Fruit fly (Drosophila melanogaster) whole organism, embryonic: ENCODE data around the gene CG12054.

Experiments used
- B-H2 ChIP-seq: fragments of 200-800 bp; sonication (Bioruptor generic); optimal IDR thresholded peaks from 2 replicates; lab custom pipeline; 2018; ENCODE audit warnings: missing biosample characterization, mild to moderate bottlenecking, missing genetic modification characterization
- BEAF-32 ChIP-seq: fragments of 200-800 bp; sonication (Bioruptor generic); optimal IDR thresholded peaks from 3 replicates; lab custom pipeline; 2017; ENCODE audit warnings: missing biosample characterization, missing genetic modification characterization, mild to moderate bottlenecking, moderate library complexity, missing genetic modification reagents
- Bteb2 ChIP-seq: fragments of 200-800 bp; sonication (Bioruptor generic); optimal IDR thresholded peaks from 2 replicates; lab custom pipeline; 2016; ENCODE audit warnings: missing biosample characterization, missing genetic modification characterization
- CG10462 ChIP-seq: fragments of 200-800 bp; sonication (Bioruptor generic); optimal IDR thresholded peaks from 2 replicates; lab custom pipeline; 2016; ENCODE audit warnings: missing biosample characterization, missing genetic modification characterization
- CG10565 ChIP-seq: fragments of 200-800 bp; sonication (Bioruptor generic); optimal IDR thresholded peaks from 3 replicates; lab custom pipeline; 2016; ENCODE audit warnings: missing biosample characterization, mild to moderate bottlenecking, missing genetic modification characterization
- CG11093 ChIP-seq: fragments of 200-800 bp; sonication (Bioruptor generic); IDR thresholded peaks from 3 replicates; pipeline ENCODE4 v1.3.6; 2022; ENCODE audit warnings: missing biosample characterization, missing genetic modification characterization
- CG11723 ChIP-seq: fragments of 200-800 bp; sonication (Bioruptor generic); optimal IDR thresholded peaks from 2 replicates; lab custom pipeline; 2017; ENCODE audit warnings: missing biosample characterization, mild to moderate bottlenecking, missing genetic modification characterization
- CG13287 ChIP-seq: fragments of 200-800 bp; sonication (Bioruptor generic); IDR thresholded peaks from 2 replicates; pipeline ENCODE4 v1.3.6; 2022; ENCODE audit warnings: missing biosample characterization, missing genetic modification characterization; ENCODE audit not compliant: partially characterized antibody
- CG14860 ChIP-seq: fragments of 200-800 bp; sonication (Bioruptor generic); IDR thresholded peaks from 3 replicates; pipeline ENCODE4 v1.3.6; 2022; ENCODE audit warnings: missing biosample characterization, missing genetic modification characterization; ENCODE audit not compliant: partially characterized antibody
- CG15696 ChIP-seq: fragments of 200-800 bp; sonication (Bioruptor generic); optimal IDR thresholded peaks from 2 replicates; lab custom pipeline; 2019; ENCODE audit warnings: missing biosample characterization, mild to moderate bottlenecking, missing genetic modification characterization, moderate library complexity
- CG17912 ChIP-seq: fragments of 200-800 bp; sonication (Bioruptor generic); optimal IDR thresholded peaks from 2 replicates; lab custom pipeline; 2018; ENCODE audit warnings: missing biosample characterization, mild to moderate bottlenecking, missing genetic modification characterization
- CG1792 ChIP-seq: fragments of 200-800 bp; sonication (Bioruptor generic); optimal IDR thresholded peaks from 2 replicates; lab custom pipeline; 2016; ENCODE audit warnings: missing biosample characterization, missing genetic modification characterization
- CG18599 ChIP-seq: fragments of 200-800 bp; sonication (Bioruptor generic); optimal IDR thresholded peaks from 3 replicates; lab custom pipeline; 2017; ENCODE audit warnings: missing biosample characterization, missing genetic modification characterization, mild to moderate bottlenecking, moderate library complexity, missing genetic modification reagents
- CG2678 ChIP-seq: fragments of 200-800 bp; sonication (Bioruptor generic); optimal IDR thresholded peaks from 3 replicates; lab custom pipeline; 2019; ENCODE audit warnings: missing biosample characterization, mild to moderate bottlenecking, missing genetic modification characterization, moderate library complexity
- CG30431 ChIP-seq: fragments of 200-800 bp; sonication (Bioruptor generic); optimal IDR thresholded peaks from 2 replicates; lab custom pipeline; 2017; ENCODE audit warnings: missing biosample characterization, missing genetic modification characterization
- CG3407 ChIP-seq: fragments of 200-800 bp; sonication (Bioruptor generic); optimal IDR thresholded peaks from 2 replicates; lab custom pipeline; 2018; ENCODE audit warnings: missing biosample characterization, mild to moderate bottlenecking, missing genetic modification characterization
- CG3838 ChIP-seq: fragments of 200-800 bp; sonication (Bioruptor generic); optimal IDR thresholded peaks from 3 replicates; lab custom pipeline; 2016; ENCODE audit warnings: missing biosample characterization, missing genetic modification characterization
- CG4282 ChIP-seq: fragments of 200-800 bp; sonication (Bioruptor generic); optimal IDR thresholded peaks from 2 replicates; lab custom pipeline; 2016; ENCODE audit warnings: missing biosample characterization, missing genetic modification characterization
- CG4360 ChIP-seq: fragments of 200-800 bp; sonication (Bioruptor generic); IDR thresholded peaks from 2 replicates; pipeline ENCODE4 v1.3.6; 2022; ENCODE audit warnings: missing biosample characterization, missing genetic modification characterization
- CG6272 ChIP-seq: fragments of 200-800 bp; sonication (Bioruptor generic); IDR thresholded peaks from 2 replicates; pipeline ENCODE4 v1.3.6; 2022; ENCODE audit warnings: missing biosample characterization, missing genetic modification characterization
- CG7786 ChIP-seq: fragments of 200-800 bp; sonication (Bioruptor generic); optimal IDR thresholded peaks from 2 replicates; lab custom pipeline; 2016; ENCODE audit warnings: missing biosample characterization, missing genetic modification characterization
- CG8765 ChIP-seq: fragments of 200-800 bp; sonication (Bioruptor generic); IDR thresholded peaks from 2 replicates; pipeline ENCODE4 v1.3.6; 2022; ENCODE audit warnings: missing biosample characterization, missing genetic modification characterization
- CG9215 ChIP-seq: fragments of 200-800 bp; sonication (Bioruptor generic); IDR thresholded peaks from 2 replicates; pipeline ENCODE4 v1.3.6; 2022; ENCODE audit warnings: missing biosample characterization, missing genetic modification characterization
- CG9797 ChIP-seq: fragments of 200-800 bp; sonication (Bioruptor generic); optimal IDR thresholded peaks from 3 replicates; lab custom pipeline; 2018; ENCODE audit warnings: missing biosample characterization, mild to moderate bottlenecking, missing genetic modification characterization
- CG9932 ChIP-seq: fragments of 200-800 bp; sonication (Bioruptor generic); IDR thresholded peaks from 2 replicates; pipeline ENCODE4 v1.3.6; 2022; ENCODE audit warnings: missing biosample characterization, missing genetic modification characterization
- Dad ChIP-seq: fragments of 200-800 bp; sonication (Bioruptor generic); optimal IDR thresholded peaks from 3 replicates; lab custom pipeline; 2016; ENCODE audit warnings: missing biosample characterization, missing genetic modification characterization
- Dip3 ChIP-seq: fragments of 200-800 bp; sonication (Bioruptor generic); optimal IDR thresholded peaks from 3 replicates; lab custom pipeline; 2016; ENCODE audit warnings: missing biosample characterization, missing genetic modification characterization
- Dll ChIP-seq: fragments of 200-800 bp; sonication (Bioruptor generic); IDR thresholded peaks from 4 replicates; pipeline ENCODE4 v1.3.6; 2022; ENCODE audit warnings: missing biosample characterization, missing genetic modification characterization; ENCODE audit not compliant: partially characterized antibody
- Eip74EF ChIP-seq, 2 experiments: fragments of 200-800 bp in 1 of 2; fragments of >200 bp in 1 of 2; sonication (Bioruptor generic) in 1 of 2; optimal IDR thresholded peaks; 2 replicates each; lab custom pipeline; 2017 to 2019; ENCODE audit warnings: missing biosample characterization in 2 of 2, missing genetic modification characterization in 2 of 2, mild to moderate bottlenecking in 1 of 2, moderate library complexity in 1 of 2
- MESR4 ChIP-seq: fragments of 200-800 bp; sonication (Bioruptor generic); optimal IDR thresholded peaks from 2 replicates; lab custom pipeline; 2018; ENCODE audit warnings: missing biosample characterization, mild to moderate bottlenecking, missing genetic modification characterization, moderate library complexity
- Myb ChIP-seq: fragments of 200-800 bp; sonication (Bioruptor generic); optimal IDR thresholded peaks from 2 replicates; lab custom pipeline; 2016; ENCODE audit warnings: missing biosample characterization, missing genetic modification characterization
- NC2α ChIP-seq: fragments of 200-800 bp; sonication (Bioruptor generic); optimal IDR thresholded peaks from 2 replicates; lab custom pipeline; 2016; ENCODE audit warnings: missing biosample characterization, missing genetic modification characterization
- Nf-YB ChIP-seq: fragments of 200-800 bp; sonication (Bioruptor generic); optimal IDR thresholded peaks from 3 replicates; lab custom pipeline; 2019; ENCODE audit warnings: missing biosample characterization, mild to moderate bottlenecking, missing genetic modification characterization, moderate library complexity
- Usf ChIP-seq: fragments of 200-800 bp; sonication (Bioruptor generic); optimal IDR thresholded peaks from 2 replicates; lab custom pipeline; 2017; ENCODE audit warnings: missing genotype, missing biosample characterization, missing genetic modification characterization
- bigmax ChIP-seq: fragments of 200-800 bp; sonication (Bioruptor generic); optimal IDR thresholded peaks from 2 replicates; lab custom pipeline; 2018; ENCODE audit warnings: missing biosample characterization, mild to moderate bottlenecking, missing genetic modification characterization
- chn ChIP-seq: fragments of 200-800 bp; sonication (Bioruptor generic); optimal IDR thresholded peaks from 2 replicates; lab custom pipeline; 2016; ENCODE audit warnings: missing biosample characterization, missing genetic modification characterization
- dmrt11E ChIP-seq: fragments of 200-800 bp; sonication (Bioruptor generic); optimal IDR thresholded peaks from 3 replicates; lab custom pipeline; 2018; ENCODE audit warnings: missing biosample characterization, mild to moderate bottlenecking, missing genetic modification characterization, moderate library complexity
- exex ChIP-seq: fragments of 200-800 bp; sonication (Bioruptor generic); optimal IDR thresholded peaks from 4 replicates; lab custom pipeline; 2018; ENCODE audit warnings: missing biosample characterization, mild to moderate bottlenecking, missing genetic modification characterization, moderate library complexity
- gfzf ChIP-seq: fragments of 200-800 bp; sonication (Bioruptor generic); optimal IDR thresholded peaks from 2 replicates; lab custom pipeline; 2016; ENCODE audit warnings: missing biosample characterization, mild to moderate bottlenecking, missing genetic modification characterization, moderate library complexity
- knrl ChIP-seq: fragments of 200-800 bp; sonication (Bioruptor generic); IDR thresholded peaks from 3 replicates; pipeline ENCODE4 v1.3.6; 2022; ENCODE audit warnings: missing biosample characterization, missing genetic modification characterization; ENCODE audit not compliant: partially characterized antibody
- lov ChIP-seq, 2 experiments: fragments of 200-800 bp in 1 of 2; fragments of >200 bp in 1 of 2; sonication (Bioruptor generic) in 1 of 2; IDR thresholded peaks in 1 of 2; optimal IDR thresholded peaks in 1 of 2; 2 replicates in 1 of 2; 3 replicates in 1 of 2; pipeline versions ENCODE4 v1.3.6 to Lab custom; 2017 to 2022; ENCODE audit warnings: missing biosample characterization in 1 of 2, missing genetic modification characterization in 1 of 2
- seq ChIP-seq: fragments of 200-800 bp; sonication (Bioruptor generic); IDR thresholded peaks from 2 replicates; pipeline ENCODE4 v1.3.6; 2022; ENCODE audit warnings: missing biosample characterization, missing genetic modification characterization
- shn ChIP-seq: fragments of 200-800 bp; sonication (Bioruptor generic); optimal IDR thresholded peaks from 3 replicates; lab custom pipeline; 2016; ENCODE audit warnings: missing biosample characterization, missing genetic modification characterization
- sqz ChIP-seq: fragments of 200-800 bp; sonication (Bioruptor generic); optimal IDR thresholded peaks from 3 replicates; lab custom pipeline; 2018; ENCODE audit warnings: missing biosample characterization, mild to moderate bottlenecking, missing genetic modification characterization
- tx ChIP-seq: fragments of 200-800 bp; sonication (Bioruptor generic); optimal IDR thresholded peaks from 2 replicates; lab custom pipeline; 2016; ENCODE audit warnings: missing biosample characterization, missing genetic modification characterization
- wdn ChIP-seq: fragments of 200-800 bp; sonication (Bioruptor generic); IDR thresholded peaks from 2 replicates; pipeline ENCODE4 v1.3.6; 2022; ENCODE audit warnings: missing biosample characterization, missing genetic modification characterization
- zen2 ChIP-seq: fragments of 200-800 bp; sonication (Bioruptor generic); IDR thresholded peaks from 3 replicates; pipeline ENCODE4 v1.3.6; 2022; ENCODE audit warnings: missing biosample characterization, missing genetic modification characterization; ENCODE audit not compliant: partially characterized antibody

CG12054 gene

dm6 chr3R:31252093-31252962 lies 31.8 kb downstream of the CG12054 start, which contains the start of the genes qless and mRpL32 (continued):
- TF ChIP-seq knrl (peak; percentile 81), CG3838 (GFP tag; lab: Kevin White, UChicago) (no peak), CG10565 (GFP tag; lab: Kevin White, UChicago) (peak; percentile 20), CG17912 (GFP tag; lab: Kevin White, UChicago) (no peak), gfzf (GFP tag; lab: Kevin White, UChicago) (peak; percentile 49), BEAF-32 (peak; percentile 82), NC2α (GFP tag; lab: Kevin White, UChicago) (no peak), seq (no peak), Nf-YB (no peak), tx (peak; percentile 36), Dip3 (GFP tag; lab: Kevin White, UChicago) (peak; percentile 19), CG4282 (GFP tag; lab: Kevin White, UChicago) (no peak), CG9932 (GFP tag; lab: Robert Waterston, UW) (peak; percentile 65), CG6272 (GFP tag; lab: Robert Waterston, UW) (peak; percentile 79), CG9215 (GFP tag; lab: Robert Waterston, UW) (peak; percentile 74), Dad (GFP tag; lab: Kevin White, UChicago) (peak; percentile 89), sqz (GFP tag; lab: Kevin White, UChicago) (no peak), CG3407 (GFP tag; lab: Kevin White, UChicago) (no peak), bigmax (GFP tag; lab: Kevin White, UChicago) (no peak), chn (peak; percentile 36), CG18599 (GFP tag; lab: Kevin White, UChicago) (peak; percentile 55), CG10462 (GFP tag; lab: Kevin White, UChicago) (no peak), lov (optimal IDR thresholded peaks at IDR 0.05; lab: Kevin White, UChicago) (no peak), lov (GFP tag; IDR thresholded peaks at IDR 0.05; lab: Robert Waterston, UW) (peak; percentile 82), dmrt11E (no peak), CG14860 (peak; percentile 55; the same call in 2 of the 3 replicates), CG30431 (GFP tag; lab: Kevin White, UChicago) (no peak), exex (no peak), CG13287 (GFP tag; lab: Robert Waterston, UW) (peak; percentile 93), Usf (GFP tag; lab: Kevin White, UChicago) (no peak), B-H2 (GFP tag; lab: Kevin White, UChicago) (peak; percentile 30), Eip74EF (GFP tag; optimal IDR thresholded peaks at IDR 0.05; lab: Kevin White, UChicago) (no peak), CG11723 (GFP tag; lab: Kevin White, UChicago) (no peak), CG1792 (GFP tag; lab: Kevin White, UChicago) (peak; percentile 74), CG7786 (GFP tag; lab: Kevin White, UChicago) (no peak), CG4360 (peak; percentile 47), Myb (GFP tag; lab: Kevin White, UChicago) (no peak), CG11093 (peak; percentile 69), CG9797 (GFP tag; lab: Kevin White, UChicago) (peak; percentile 42), zen2 (GFP tag; lab: Robert Waterston, UW) (no peak; the same call in 2 of the 3 replicates), CG15696 (tag; lab: Kevin White, UChicago) (peak; percentile 56), wdn (GFP tag; lab: Robert Waterston, UW) (no peak), Dll (GFP tag; lab: Robert Waterston, UW) (peak; percentile 92), shn (GFP tag; lab: Kevin White, UChicago) (peak; percentile 48), CG2678 (tag; lab: Kevin White, UChicago) (no peak), CG8765 (GFP tag; lab: Robert Waterston, UW) (peak; percentile 69), Bteb2 (GFP tag; lab: Kevin White, UChicago) (peak; percentile 28), MESR4 (GFP tag; lab: Kevin White, UChicago) (peak; percentile 15)
